Worm (Caenorhabditis elegans): ENCODE measurements around the gene Y57G11B.2.

ce11 chrIV:14580939-14581338, 15.8 kb downstream of the Y57G11B.2 start, which contains the start of gene irld-18:
- TF ChIP-seq hlh-15 (tag; optimal IDR thresholded peaks at IDR 0.05) (no peak), unc-86 (tag; optimal IDR thresholded peaks at IDR 0.05) (no peak), pqm-1 (tag; optimal IDR thresholded peaks at IDR 0.05) (no peak), K09A11.1 (tag; optimal IDR thresholded peaks at IDR 0.05; ENCODE audit: insufficient read depth) (no peak), nfya-1 (tag; optimal IDR thresholded peaks at IDR 0.05) (no peak), nhr-11 (tag; optimal IDR thresholded peaks at IDR 0.05) (no peak), tbx-2 (tag; optimal IDR thresholded peaks at IDR 0.05) (no peak), unc-55 (GFP tag; optimal IDR thresholded peaks at IDR 0.05) (no peak), hlh-13 (GFP tag; optimal IDR thresholded peaks at IDR 0.05) (no peak)
